Fruit fly (Drosophila melanogaster) whole organism, prepupa: Measurements from ENCODE around the gene CG15020.

ENCODE experiments used
- CG10631 ChIP-seq: fragments of 200-800 bp; sonication (Bioruptor generic); optimal IDR thresholded peaks from 2 replicates; lab custom pipeline; 2016; ENCODE audit warnings: missing biosample characterization, missing genetic modification characterization
- CG10669 ChIP-seq: fragments of 200-800 bp; sonication (Bioruptor generic); optimal IDR thresholded peaks from 3 replicates; lab custom pipeline; 2018; ENCODE audit warnings: missing biosample characterization, mild to moderate bottlenecking, missing genetic modification characterization, moderate library complexity
- CG11294 ChIP-seq: fragments of 200-800 bp; sonication (Bioruptor generic); IDR thresholded peaks from 2 replicates; pipeline ENCODE4 v1.3.6; 2022; ENCODE audit warnings: missing biosample characterization, missing genetic modification characterization
- CG11762 ChIP-seq: fragments of 200-800 bp; sonication (Bioruptor generic); optimal IDR thresholded peaks from 3 replicates; lab custom pipeline; 2016; ENCODE audit warnings: missing biosample characterization, missing genetic modification characterization; ENCODE audit not compliant: insufficient read depth
- CG1621 ChIP-seq: fragments of 200-800 bp; sonication (Bioruptor generic); optimal IDR thresholded peaks from 3 replicates; lab custom pipeline; 2018; ENCODE audit warnings: missing biosample characterization, mild to moderate bottlenecking, missing genetic modification characterization
- CG16779 ChIP-seq: fragments of 200-800 bp; sonication (Bioruptor generic); optimal IDR thresholded peaks from 3 replicates; lab custom pipeline; 2017; ENCODE audit warnings: missing biosample characterization, mild to moderate bottlenecking, missing genetic modification characterization
- CG3032 ChIP-seq: fragments of 200-800 bp; optimal IDR thresholded peaks from 2 replicates; lab custom pipeline; 2019; ENCODE audit warnings: missing biosample characterization, mild to moderate bottlenecking, missing genetic modification characterization, moderate library complexity
- CG34406 ChIP-seq: fragments of 200-800 bp; sonication (Bioruptor generic); optimal IDR thresholded peaks from 3 replicates; lab custom pipeline; 2016; ENCODE audit warnings: missing biosample characterization, missing genetic modification characterization
- CG3919 ChIP-seq: fragments of 200-800 bp; sonication (Bioruptor generic); optimal IDR thresholded peaks from 3 replicates; lab custom pipeline; 2016; ENCODE audit warnings: missing biosample characterization, missing genetic modification characterization
- CG4318 ChIP-seq: fragments of 200-800 bp; sonication (Bioruptor generic); optimal IDR thresholded peaks from 3 replicates; lab custom pipeline; 2017; ENCODE audit warnings: missing biosample characterization, mild to moderate bottlenecking, missing genetic modification characterization
- CG6276 ChIP-seq: fragments of 200-800 bp; sonication (Bioruptor generic); optimal IDR thresholded peaks from 2 replicates; lab custom pipeline; 2017; ENCODE audit warnings: missing biosample characterization, mild to moderate bottlenecking, missing genetic modification characterization
- CG6792 ChIP-seq: fragments of 200-800 bp; sonication (Bioruptor generic); optimal IDR thresholded peaks from 3 replicates; lab custom pipeline; 2016; ENCODE audit warnings: missing biosample characterization, missing genetic modification characterization
- CG6808 ChIP-seq: fragments of 200-800 bp; sonication (Bioruptor generic); optimal IDR thresholded peaks from 3 replicates; lab custom pipeline; 2017; ENCODE audit warnings: missing biosample characterization, missing genetic modification characterization, mild to moderate bottlenecking, moderate library complexity, missing genetic modification reagents
- CG6854 ChIP-seq: fragments of 200-800 bp; sonication (Bioruptor generic); optimal IDR thresholded peaks from 2 replicates; lab custom pipeline; 2017; ENCODE audit warnings: missing biosample characterization, mild to moderate bottlenecking, missing genetic modification characterization
- CG8119 ChIP-seq: fragments of 200-800 bp; sonication (Bioruptor generic); IDR thresholded peaks from 3 replicates; pipeline ENCODE4 v1.3.6; 2022; ENCODE audit warnings: missing biosample characterization, missing genetic modification characterization
- CG8632 ChIP-seq: fragments of 200-800 bp; sonication (Bioruptor generic); optimal IDR thresholded peaks from 3 replicates; lab custom pipeline; 2016; ENCODE audit warnings: missing biosample characterization, missing genetic modification characterization
- CG9139 ChIP-seq: fragments of 200-800 bp; sonication (Bioruptor generic); optimal IDR thresholded peaks from 3 replicates; lab custom pipeline; 2017; ENCODE audit warnings: missing biosample characterization, mild to moderate bottlenecking, missing genetic modification characterization
- Eip75B ChIP-seq: fragments of 200-800 bp; sonication (Bioruptor generic); optimal IDR thresholded peaks from 3 replicates; lab custom pipeline; 2016; ENCODE audit warnings: missing biosample characterization, missing genetic modification characterization
- Eip78C ChIP-seq: fragments of 200-800 bp; sonication (Bioruptor generic); peaks from one replicate; lab custom pipeline; 2016; ENCODE audit warnings: missing biosample characterization, missing genetic modification characterization
- Eip93F ChIP-seq: fragments of 200-800 bp; sonication (Bioruptor generic); optimal IDR thresholded peaks from 2 replicates; lab custom pipeline; 2016; ENCODE audit warnings: missing biosample characterization, mild to moderate bottlenecking, missing genetic modification characterization
- Ets21C ChIP-seq: fragments of 200-800 bp; sonication (Bioruptor generic); optimal IDR thresholded peaks from 3 replicates; lab custom pipeline; 2016; ENCODE audit warnings: missing biosample characterization, missing genetic modification characterization
- Ets96B ChIP-seq: fragments of 200-800 bp; optimal IDR thresholded peaks from 2 replicates; lab custom pipeline; 2019; ENCODE audit warnings: missing biosample characterization, mild to moderate bottlenecking, missing genetic modification characterization, moderate library complexity
- Hr38 ChIP-seq: sonication (Bioruptor generic); optimal IDR thresholded peaks from 2 replicates; lab custom pipeline; 2016; ENCODE audit warnings: missing biosample characterization, missing genetic modification characterization
- Hr39 ChIP-seq: fragments of 200-800 bp; sonication (Bioruptor generic); optimal IDR thresholded peaks from 2 replicates; lab custom pipeline; 2016; ENCODE audit warnings: missing biosample characterization, missing genetic modification characterization
- Hr4 ChIP-seq: fragments of 200-800 bp; sonication (Bioruptor generic); optimal IDR thresholded peaks from 3 replicates; lab custom pipeline; 2016; ENCODE audit warnings: missing biosample characterization, missing genetic modification characterization
- Lpt ChIP-seq: fragments of 200-800 bp; sonication (Bioruptor generic); optimal IDR thresholded peaks from 3 replicates; lab custom pipeline; 2016; ENCODE audit warnings: missing biosample characterization, missing genetic modification characterization
- Met ChIP-seq: fragments of 200-800 bp; sonication (Bioruptor generic); optimal IDR thresholded peaks from 3 replicates; lab custom pipeline; 2016; ENCODE audit warnings: missing biosample characterization, missing genetic modification characterization
- OdsH ChIP-seq: fragments of 200-800 bp; sonication (Bioruptor generic); optimal IDR thresholded peaks from 3 replicates; lab custom pipeline; 2016; ENCODE audit warnings: missing biosample characterization, missing genetic modification characterization
- Smox ChIP-seq: fragments of 200-800 bp; sonication (Bioruptor generic); optimal IDR thresholded peaks from 3 replicates; lab custom pipeline; 2016; ENCODE audit warnings: missing biosample characterization, missing genetic modification characterization
- Sox102F ChIP-seq: fragments of 200-800 bp; sonication (Bioruptor generic); optimal IDR thresholded peaks from 2 replicates; lab custom pipeline; 2016; ENCODE audit warnings: missing biosample characterization, mild to moderate bottlenecking, missing genetic modification characterization
- Sox15 ChIP-seq: fragments of 200-800 bp; sonication (Bioruptor generic); optimal IDR thresholded peaks from 3 replicates; lab custom pipeline; 2016; ENCODE audit warnings: missing biosample characterization, missing genetic modification characterization
- acj6 ChIP-seq: fragments of 200-800 bp; sonication (Bioruptor generic); optimal IDR thresholded peaks from 3 replicates; lab custom pipeline; 2016; ENCODE audit warnings: missing biosample characterization, missing genetic modification characterization
- dac ChIP-seq: fragments of 200-800 bp; sonication (Bioruptor generic); optimal IDR thresholded peaks from 2 replicates; lab custom pipeline; 2017; ENCODE audit warnings: missing biosample characterization, mild to moderate bottlenecking, missing genetic modification characterization
- dsx ChIP-seq: fragments of 200-800 bp; optimal IDR thresholded peaks from 3 replicates; lab custom pipeline; 2019; ENCODE audit warnings: missing biosample characterization, mild to moderate bottlenecking, missing genetic modification characterization, moderate library complexity; ENCODE audit not compliant: poor library complexity, severe bottlenecking
- esn ChIP-seq: fragments of 200-800 bp; sonication (Bioruptor generic); optimal IDR thresholded peaks from 2 replicates; lab custom pipeline; 2016; ENCODE audit warnings: missing biosample characterization, mild to moderate bottlenecking, missing genetic modification characterization, moderate library complexity
- fd59A ChIP-seq: fragments of 200-800 bp; sonication (Bioruptor generic); optimal IDR thresholded peaks from 2 replicates; lab custom pipeline; 2017; ENCODE audit warnings: missing biosample characterization, mild to moderate bottlenecking, missing genetic modification characterization, missing genetic modification reagents
- fd85E ChIP-seq: fragments of 200-800 bp; sonication (Bioruptor generic); optimal IDR thresholded peaks from 3 replicates; lab custom pipeline; 2016; ENCODE audit warnings: missing biosample characterization, missing genetic modification characterization
- pdm3 ChIP-seq: fragments of 200-800 bp; sonication (Bioruptor generic); optimal IDR thresholded peaks from 3 replicates; lab custom pipeline; 2016; ENCODE audit warnings: missing biosample characterization, missing genetic modification characterization
- salr ChIP-seq, 2 experiments: fragments of 200-800 bp; sonication (Bioruptor generic); optimal IDR thresholded peaks; 3 replicates each; lab custom pipeline; 2016 to 2018; ENCODE audit warnings: missing biosample characterization in 2 of 2, missing genetic modification characterization in 2 of 2, mild to moderate bottlenecking in 1 of 2
- spab ChIP-seq: fragments of 200-800 bp; sonication (Bioruptor generic); optimal IDR thresholded peaks from 2 replicates; lab custom pipeline; 2017; ENCODE audit warnings: missing biosample characterization, mild to moderate bottlenecking, missing genetic modification characterization, missing genetic modification reagents
- ss ChIP-seq, 2 experiments: fragments of 200-800 bp; sonication (Bioruptor generic); optimal IDR thresholded peaks; 2 replicates in 1 of 2; 3 replicates in 1 of 2; lab custom pipeline; 2017 to 2018; ENCODE audit warnings: mild to moderate bottlenecking in 2 of 2, missing biosample characterization in 2 of 2, missing genetic modification characterization in 2 of 2, moderate library complexity in 1 of 2
- svp ChIP-seq: fragments of 200-800 bp; sonication (Bioruptor generic); peaks from one replicate; lab custom pipeline; 2016; ENCODE audit warnings: missing biosample characterization, missing genetic modification characterization

Gene CG15020

DNA sequence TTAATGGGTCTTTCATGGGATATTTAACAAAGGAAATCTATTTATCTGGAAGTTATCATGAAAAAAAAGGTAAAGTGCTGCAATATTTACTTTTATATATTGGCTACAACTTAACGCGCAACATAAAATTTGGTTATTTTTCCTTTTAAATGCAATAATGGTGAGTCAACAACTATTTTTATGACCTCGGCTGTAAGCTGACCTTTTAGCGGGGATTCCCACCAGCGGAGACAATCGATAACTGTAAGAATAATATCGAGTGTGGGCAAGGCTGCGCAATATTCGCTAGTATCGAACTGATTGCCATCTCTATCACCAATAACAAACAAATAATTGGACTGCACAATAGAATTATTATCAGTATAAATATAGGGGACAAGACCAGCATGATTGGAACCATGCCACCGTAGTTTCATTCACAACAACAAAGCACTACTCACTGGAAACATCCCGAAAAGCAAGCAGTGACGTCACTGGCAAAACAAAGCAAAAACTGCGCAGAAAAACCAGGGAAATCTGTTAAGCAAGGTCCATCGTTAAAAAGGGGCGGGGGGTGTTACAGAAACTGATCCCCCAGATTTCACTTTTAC lies 18.2 kb upstream of the CG15020 start, which contains the start of gene Syx17 (continued):
- TF ChIP-seq CG16779 (tag; lab: Kevin White, UChicago) (peak; percentile 23), salr (GFP tag; optimal IDR thresholded peaks at IDR 0.05; lab: Kevin White, UChicago) (no peak), pdm3 (GFP tag; lab: Kevin White, UChicago) (peak; percentile 54), ss (GFP tag; optimal IDR thresholded peaks at IDR 0.05; lab: Kevin White, UChicago) (peak in 1 of 2 experiments; percentile 3), Ets96B (peak; percentile 36), CG3032 (tag; lab: Kevin White, UChicago) (peak; percentile 28), esn (GFP tag; lab: Kevin White, UChicago) (peak; percentile 61), CG9139 (GFP tag; lab: Kevin White, UChicago) (no peak), dsx (peak; percentile 23), Eip78C (GFP tag; lab: Kevin White, UChicago) (peak; percentile 86), CG11762 (GFP tag; lab: Kevin White, UChicago) (peak; percentile 12), Hr38 (GFP tag; lab: Kevin White, UChicago) (no peak), Lpt (GFP tag; lab: Kevin White, UChicago) (peak; percentile 33), fd59A (GFP tag; lab: Kevin White, UChicago) (no peak), CG10669 (GFP tag; lab: Kevin White, UChicago) (peak; percentile 47), CG6276 (GFP tag; lab: Kevin White, UChicago) (peak; percentile 57)

DNA sequence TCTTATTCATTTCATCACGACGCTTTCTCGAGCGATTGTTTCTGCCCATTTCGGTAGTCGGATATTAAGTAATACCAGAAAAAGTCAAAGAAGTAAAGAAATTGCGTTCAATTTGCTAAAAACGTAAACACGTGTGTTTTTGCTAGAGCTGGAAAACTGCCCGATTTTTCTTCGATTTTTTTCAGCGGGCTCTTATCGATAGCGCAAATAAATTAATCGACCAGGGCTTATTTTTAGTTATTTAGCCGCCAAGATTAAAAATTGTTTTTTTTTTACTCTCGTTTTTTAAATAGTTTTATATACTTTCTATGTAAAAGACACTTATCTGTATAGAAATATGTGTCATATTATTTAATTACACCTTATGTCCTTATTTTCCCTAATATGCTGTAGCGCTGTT lies 15.5 kb upstream of the CG15020 start, which contains the start of gene CG15019:
CG15019 (minus strand) TSS at position 138 of the 400 bp plus-strand sequence.
- TF ChIP-seq CG11294 (GFP tag; lab: Robert Waterston, UW) (no peak), Hr38 (GFP tag; lab: Kevin White, UChicago) (no peak), Eip75B (GFP tag; lab: Kevin White, UChicago) (no peak), CG1621 (tag; lab: Kevin White, UChicago) (no peak), fd59A (GFP tag; lab: Kevin White, UChicago) (no peak), CG6854 (GFP tag; lab: Kevin White, UChicago) (no peak), CG3032 (tag; lab: Kevin White, UChicago) (no peak), Sox15 (GFP tag; lab: Kevin White, UChicago) (no peak), CG6808 (GFP tag; lab: Kevin White, UChicago) (no peak), fd85E (GFP tag; lab: Kevin White, UChicago) (no peak), esn (GFP tag; lab: Kevin White, UChicago) (no peak), Sox102F (GFP tag; lab: Kevin White, UChicago) (no peak), Eip93F (GFP tag; lab: Kevin White, UChicago) (no peak), Ets21C (no peak), Lpt (GFP tag; lab: Kevin White, UChicago) (no peak), CG9139 (GFP tag; lab: Kevin White, UChicago) (no peak), svp (no peak)

DNA sequence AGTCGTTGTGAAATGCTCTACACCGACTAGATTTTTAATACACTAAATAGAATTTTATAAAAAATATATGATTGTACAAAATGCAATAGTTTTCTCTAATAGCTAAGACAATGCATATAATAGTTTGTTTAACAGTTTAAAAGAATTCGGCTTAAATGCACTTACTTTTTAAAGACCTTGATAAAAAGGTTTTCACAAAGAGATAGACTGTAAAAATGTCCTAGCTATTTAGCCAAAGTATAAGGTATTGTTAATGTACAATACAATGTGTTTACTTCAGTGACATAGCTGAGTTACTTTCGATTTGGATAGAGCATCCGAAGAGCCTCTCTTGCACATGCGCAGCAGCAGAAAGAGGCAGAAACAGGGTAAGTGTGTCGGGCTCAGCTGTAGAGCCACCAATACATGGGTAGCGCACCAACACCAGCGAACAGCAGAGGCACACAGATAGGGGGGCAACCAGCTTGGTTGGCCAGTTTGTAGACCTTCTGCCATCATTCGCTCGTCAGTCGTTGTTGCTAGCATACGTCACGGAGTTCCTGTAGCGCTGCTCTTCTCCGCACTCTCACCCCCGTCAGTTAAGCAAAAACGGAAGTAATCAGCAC lies 14.7 kb upstream of the CG15020 start, which contains the start of gene TP53INP:
TP53INP (plus strand) TSS at position 291 of the 605 bp plus-strand sequence.
- TF ChIP-seq CG8632 (GFP tag; lab: Kevin White, UChicago) (peak; percentile 91), CG10631 (GFP tag; lab: Kevin White, UChicago) (peak; percentile 87), dsx (peak; percentile 92), Hr4 (GFP tag; lab: Kevin White, UChicago) (peak; percentile 89), CG3032 (tag; lab: Kevin White, UChicago) (peak; percentile 89), CG8119 (GFP tag; lab: Robert Waterston, UW) (peak; percentile 91), CG34406 (GFP tag; lab: Kevin White, UChicago) (peak; percentile 91), Eip78C (GFP tag; lab: Kevin White, UChicago) (peak; percentile 97), spab (peak; percentile 91), Ets21C (peak; percentile 73), esn (GFP tag; lab: Kevin White, UChicago) (peak; percentile 93), salr (GFP tag; optimal IDR thresholded peaks at IDR 0.05; lab: Kevin White, UChicago) (peak; percentile 80 to 93), Hr39 (GFP tag; lab: Kevin White, UChicago) (peak; percentile 76), CG9139 (GFP tag; lab: Kevin White, UChicago) (peak; percentile 72), CG4318 (GFP tag; lab: Kevin White, UChicago) (peak; percentile 89), dac (peak; percentile 72), CG16779 (tag; lab: Kevin White, UChicago) (peak; percentile 89), CG11294 (GFP tag; lab: Robert Waterston, UW) (peak; percentile 61), acj6 (GFP tag; lab: Kevin White, UChicago) (peak; percentile 93), CG3919 (GFP tag; lab: Kevin White, UChicago) (peak; percentile 90), Sox102F (GFP tag; lab: Kevin White, UChicago) (peak; percentile 78), ss (GFP tag; optimal IDR thresholded peaks at IDR 0.05; lab: Kevin White, UChicago) (peak; percentile 66 to 94), Eip93F (GFP tag; lab: Kevin White, UChicago) (peak; percentile 57), Eip75B (GFP tag; lab: Kevin White, UChicago) (peak; percentile 93), Smox (GFP tag; lab: Kevin White, UChicago) (peak; percentile 82), OdsH (GFP tag; lab: Kevin White, UChicago) (peak; percentile 91), Met (GFP tag; lab: Kevin White, UChicago) (peak; percentile 84), CG6792 (GFP tag; lab: Kevin White, UChicago) (peak; percentile 91)
